Fruit fly (Drosophila melanogaster) whole organism, embryonic: ENCODE data around the gene put.

Source experiments
- BtbVII ChIP-seq: fragments of 200-800 bp; sonication (Bioruptor generic); optimal IDR thresholded peaks from 3 replicates; lab custom pipeline; 2017; ENCODE audit warnings: missing biosample characterization, mild to moderate bottlenecking, missing genetic modification characterization
- CG11085 ChIP-seq: fragments of 200-800 bp; sonication (Bioruptor generic); IDR thresholded peaks from 2 replicates; pipeline ENCODE4 v1.3.6; 2022; ENCODE audit warnings: missing biosample characterization, missing genetic modification characterization
- CG12659 ChIP-seq: fragments of 200-800 bp; sonication (Bioruptor generic); optimal IDR thresholded peaks from 3 replicates; lab custom pipeline; 2017; ENCODE audit warnings: mild to moderate bottlenecking, missing biosample characterization, missing genetic modification reagents, missing genetic modification characterization
- CG1529 ChIP-seq: fragments of 200-800 bp; sonication (Bioruptor generic); optimal IDR thresholded peaks from 3 replicates; lab custom pipeline; 2018; ENCODE audit warnings: missing biosample characterization, missing genetic modification characterization
- CG16863 ChIP-seq: fragments of 200-800 bp; sonication (Bioruptor generic); optimal IDR thresholded peaks from 3 replicates; lab custom pipeline; 2016; ENCODE audit warnings: missing biosample characterization, missing genetic modification characterization
- CG17361 ChIP-seq: fragments of 200-800 bp; sonication (Bioruptor generic); IDR thresholded peaks from 3 replicates; pipeline ENCODE4 v1.3.6; 2022; ENCODE audit warnings: missing biosample characterization, missing genetic modification characterization
- CG1792 ChIP-seq: fragments of 200-800 bp; sonication (Bioruptor generic); optimal IDR thresholded peaks from 2 replicates; lab custom pipeline; 2016; ENCODE audit warnings: missing biosample characterization, missing genetic modification characterization
- CG18262 ChIP-seq: fragments of 200-800 bp; optimal IDR thresholded peaks from 3 replicates; lab custom pipeline; 2019; ENCODE audit warnings: missing biosample characterization, mild to moderate bottlenecking, missing genetic modification characterization, moderate library complexity
- CG3065 ChIP-seq: fragments of 200-800 bp; sonication (Bioruptor generic); optimal IDR thresholded peaks from 2 replicates; lab custom pipeline; 2016; ENCODE audit warnings: missing biosample characterization, missing genetic modification characterization
- CG3163 ChIP-seq: fragments of 200-800 bp; sonication (Bioruptor generic); optimal IDR thresholded peaks from 3 replicates; lab custom pipeline; 2016; ENCODE audit warnings: missing biosample characterization, missing genetic modification characterization
- CG3726 ChIP-seq: fragments of 200-800 bp; sonication (Bioruptor generic); IDR thresholded peaks from 3 replicates; pipeline ENCODE4, ENCODE4 v1.3.6; 2022; ENCODE audit warnings: missing biosample characterization, missing genetic modification characterization
- CG3995 ChIP-seq: fragments of 200-800 bp; sonication (Bioruptor generic); optimal IDR thresholded peaks from 3 replicates; lab custom pipeline; 2016; ENCODE audit warnings: missing biosample characterization, missing genetic modification characterization
- CG4328 ChIP-seq: fragments of 200-800 bp; sonication (Bioruptor generic); optimal IDR thresholded peaks from 3 replicates; lab custom pipeline; 2017; ENCODE audit warnings: missing biosample characterization, missing genetic modification reagents, missing genetic modification characterization
- CG4820 ChIP-seq: fragments of 200-800 bp; sonication (Bioruptor generic); optimal IDR thresholded peaks from 3 replicates; lab custom pipeline; 2016; ENCODE audit warnings: missing biosample characterization, missing genetic modification characterization
- CG5953 ChIP-seq: fragments of 200-800 bp; sonication (Bioruptor generic); IDR thresholded peaks from 2 replicates; pipeline ENCODE4 v1.3.6; 2022; ENCODE audit warnings: missing biosample characterization, missing genetic modification characterization
- CG8089 ChIP-seq: fragments of 200-800 bp; sonication (Bioruptor generic); optimal IDR thresholded peaks from 3 replicates; lab custom pipeline; 2016; ENCODE audit warnings: missing biosample characterization, missing genetic modification characterization
- D19A ChIP-seq: fragments of 200-800 bp; optimal IDR thresholded peaks from 3 replicates; lab custom pipeline; 2019; ENCODE audit warnings: missing biosample characterization, mild to moderate bottlenecking, missing genetic modification characterization, moderate library complexity
- Dll ChIP-seq: fragments of 200-800 bp; sonication (Bioruptor generic); IDR thresholded peaks from 4 replicates; pipeline ENCODE4 v1.3.6; 2022; ENCODE audit warnings: missing biosample characterization, missing genetic modification characterization; ENCODE audit not compliant: partially characterized antibody
- Drgx ChIP-seq: fragments of 200-800 bp; sonication (Bioruptor generic); IDR thresholded peaks from 2 replicates; pipeline ENCODE4 v1.3.6; 2022; ENCODE audit warnings: missing biosample characterization, missing genetic modification characterization
- E2f1 ChIP-seq: fragments of 200-800 bp; sonication (Bioruptor generic); IDR thresholded peaks from 2 replicates; pipeline ENCODE4 v1.3.6; 2022; ENCODE audit warnings: missing biosample characterization, missing genetic modification characterization
- E2f2 ChIP-seq: fragments of 200-800 bp; sonication (Bioruptor generic); IDR thresholded peaks from 2 replicates; pipeline ENCODE4 v1.3.6; 2022; ENCODE audit warnings: missing biosample characterization, missing genetic modification characterization
- HLH54F ChIP-seq: fragments of 200-800 bp; sonication (Bioruptor generic); optimal IDR thresholded peaks from 3 replicates; lab custom pipeline; 2016; ENCODE audit warnings: missing biosample characterization, missing genetic modification characterization
- Hsf ChIP-seq: fragments of 200-800 bp; sonication (Bioruptor generic); optimal IDR thresholded peaks from 3 replicates; lab custom pipeline; 2016; ENCODE audit warnings: missing biosample characterization, missing genetic modification characterization
- Jarid2 ChIP-seq: fragments of 200-800 bp; sonication (Bioruptor generic); optimal IDR thresholded peaks from 3 replicates; lab custom pipeline; 2017; ENCODE audit warnings: mild to moderate bottlenecking, missing biosample characterization, missing genetic modification reagents, missing genetic modification characterization
- MTF-1 ChIP-seq: fragments of 200-800 bp; sonication (Bioruptor generic); optimal IDR thresholded peaks from 2 replicates; lab custom pipeline; 2018; ENCODE audit warnings: missing biosample characterization, mild to moderate bottlenecking, missing genetic modification characterization, borderline replicate concordance
- NC2β ChIP-seq: fragments of 200-800 bp; sonication (Bioruptor generic); optimal IDR thresholded peaks from 2 replicates; lab custom pipeline; 2016; ENCODE audit warnings: missing biosample characterization, missing genetic modification characterization
- Oaz ChIP-seq: fragments of 200-800 bp; sonication (Bioruptor generic); IDR thresholded peaks from 2 replicates; pipeline ENCODE4 v1.3.6; 2022; ENCODE audit warnings: missing biosample characterization, missing genetic modification characterization
- Poxn ChIP-seq: fragments of 200-800 bp; sonication (Bioruptor generic); IDR thresholded peaks from 2 replicates; pipeline ENCODE4 v1.3.6; 2022; ENCODE audit warnings: missing biosample characterization, missing genetic modification characterization
- Ravus ChIP-seq: fragments of 200-800 bp; sonication (Bioruptor generic); IDR thresholded peaks from 2 replicates; pipeline ENCODE4 v1.3.6; 2022; ENCODE audit warnings: missing biosample characterization, missing genetic modification characterization
- al ChIP-seq: fragments of 200-800 bp; sonication (Bioruptor generic); IDR thresholded peaks from 2 replicates; pipeline ENCODE4 v1.3.6; 2022; ENCODE audit warnings: missing biosample characterization, missing genetic modification characterization
- amos ChIP-seq: fragments of 200-800 bp; sonication (Bioruptor generic); IDR thresholded peaks from 2 replicates; pipeline ENCODE4 v1.3.6; 2022; ENCODE audit warnings: missing biosample characterization, missing genetic modification characterization; ENCODE audit not compliant: partially characterized antibody
- ash1 ChIP-seq: fragments of 200-800 bp; sonication (Bioruptor generic); optimal IDR thresholded peaks from 2 replicates; lab custom pipeline; 2018; ENCODE audit warnings: missing biosample characterization, mild to moderate bottlenecking, missing genetic modification characterization
- cato ChIP-seq: fragments of 200-800 bp; sonication (Bioruptor generic); optimal IDR thresholded peaks from 2 replicates; lab custom pipeline; 2016; ENCODE audit warnings: missing biosample characterization, missing genetic modification characterization, borderline replicate concordance
- corto ChIP-seq: fragments of 200-800 bp; sonication (Bioruptor generic); optimal IDR thresholded peaks from 2 replicates; lab custom pipeline; 2016; ENCODE audit warnings: missing biosample characterization, mild to moderate bottlenecking, missing genetic modification characterization, moderate library complexity
- da ChIP-seq: fragments of 200-800 bp; sonication (Bioruptor generic); optimal IDR thresholded peaks from 2 replicates; lab custom pipeline; 2016; ENCODE audit warnings: missing biosample characterization, missing genetic modification characterization
- dm ChIP-seq: fragments of 200-800 bp; sonication (Bioruptor generic); optimal IDR thresholded peaks from 3 replicates; lab custom pipeline; 2016; ENCODE audit warnings: missing biosample characterization, missing genetic modification characterization
- ems ChIP-seq: fragments of 200-800 bp; sonication (Bioruptor generic); optimal IDR thresholded peaks from 3 replicates; lab custom pipeline; 2016; ENCODE audit warnings: missing biosample characterization, missing genetic modification characterization
- eve ChIP-seq, 2 experiments: fragments of >200 bp; optimal IDR thresholded peaks; 2 replicates each; lab custom pipeline; 2017; ENCODE audit warnings: missing biosample characterization in 2 of 2, missing genetic modification characterization in 2 of 2
- gce ChIP-seq: fragments of 200-800 bp; sonication (Bioruptor generic); IDR thresholded peaks from 3 replicates; pipeline ENCODE4 v1.3.6; 2022; ENCODE audit warnings: missing biosample characterization, missing genetic modification characterization
- hb ChIP-seq: fragments of 200-800 bp; sonication (Bioruptor generic); IDR thresholded peaks from 3 replicates; pipeline ENCODE4 v1.3.6; 2022; ENCODE audit warnings: missing biosample characterization, missing genetic modification characterization; ENCODE audit not compliant: partially characterized antibody
- jing ChIP-seq: fragments of 200-800 bp; sonication (Bioruptor generic); optimal IDR thresholded peaks from 2 replicates; lab custom pipeline; 2018; ENCODE audit warnings: missing biosample characterization, mild to moderate bottlenecking, missing genetic modification characterization
- kah ChIP-seq: fragments of 200-800 bp; sonication (Bioruptor generic); optimal IDR thresholded peaks from 2 replicates; lab custom pipeline; 2018; ENCODE audit warnings: missing biosample characterization, mild to moderate bottlenecking, missing genetic modification characterization
- ken ChIP-seq: fragments of 200-800 bp; sonication (Bioruptor generic); IDR thresholded peaks from 3 replicates; pipeline ENCODE4 v1.3.6; 2022; ENCODE audit warnings: missing biosample characterization, missing genetic modification characterization
- mirr ChIP-seq: fragments of 200-800 bp; sonication (Bioruptor generic); optimal IDR thresholded peaks from 3 replicates; lab custom pipeline; 2018; ENCODE audit warnings: missing biosample characterization, mild to moderate bottlenecking, missing genetic modification characterization
- odd ChIP-seq: fragments of 200-800 bp; sonication (Bioruptor generic); optimal IDR thresholded peaks from 2 replicates; lab custom pipeline; 2017; ENCODE audit warnings: missing biosample characterization, mild to moderate bottlenecking, missing genetic modification characterization
- pita ChIP-seq: fragments of 200-800 bp; sonication (Bioruptor generic); optimal IDR thresholded peaks from 2 replicates; lab custom pipeline; 2017; ENCODE audit warnings: missing biosample characterization, mild to moderate bottlenecking, missing genetic modification characterization
- pum ChIP-seq: fragments of 200-800 bp; sonication (Bioruptor generic); optimal IDR thresholded peaks from 2 replicates; lab custom pipeline; 2016; ENCODE audit warnings: missing biosample characterization, missing genetic modification characterization
- repo ChIP-seq: fragments of 200-800 bp; sonication (Bioruptor generic); optimal IDR thresholded peaks from 2 replicates; lab custom pipeline; 2016; ENCODE audit warnings: missing biosample characterization, missing genetic modification characterization
- scrt ChIP-seq: fragments of 200-800 bp; sonication (Bioruptor generic); optimal IDR thresholded peaks from 2 replicates; lab custom pipeline; 2018; ENCODE audit warnings: missing biosample characterization, mild to moderate bottlenecking, missing genetic modification characterization, moderate library complexity
- sima ChIP-seq: fragments of 200-800 bp; sonication (Bioruptor generic); optimal IDR thresholded peaks from 2 replicates; lab custom pipeline; 2016; ENCODE audit warnings: missing biosample characterization, missing genetic modification characterization
- sob ChIP-seq: fragments of 200-800 bp; sonication (Bioruptor generic); IDR thresholded peaks from 2 replicates; pipeline ENCODE4 v1.3.6; 2022; ENCODE audit warnings: missing biosample characterization, missing genetic modification characterization
- stc ChIP-seq: fragments of 200-800 bp; sonication (Bioruptor generic); IDR thresholded peaks from 2 replicates; pipeline ENCODE4 v1.3.6; 2022; ENCODE audit warnings: missing biosample characterization, missing genetic modification characterization
- stwl ChIP-seq: fragments of 200-800 bp; sonication (Bioruptor generic); optimal IDR thresholded peaks from 3 replicates; lab custom pipeline; 2018; ENCODE audit warnings: missing biosample characterization, mild to moderate bottlenecking, missing genetic modification characterization, moderate library complexity

Gene put

DNA sequence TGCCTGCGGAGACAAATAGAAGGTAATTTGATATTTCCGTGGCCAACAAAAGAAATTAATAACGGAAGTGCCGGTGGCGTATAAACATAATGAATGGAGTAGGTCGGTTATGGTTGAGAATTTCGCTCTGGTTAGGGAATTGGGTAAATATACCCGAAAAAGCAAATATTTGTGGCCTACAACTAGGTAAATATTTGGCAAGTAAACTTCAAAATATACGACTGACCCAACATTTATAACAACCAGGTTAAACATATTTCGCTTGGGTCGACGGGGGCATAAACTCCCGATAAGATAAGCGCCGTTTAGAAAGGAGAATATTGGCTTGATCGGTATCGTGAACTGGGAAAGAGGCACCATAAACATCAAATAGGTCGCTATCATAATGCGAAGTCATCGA is 45.3 kb upstream of the put start (continued):
- TF ChIP-seq ems (GFP tag; lab: Kevin White, UChicago), result no peak
- no peak for TF ChIP-seq corto (GFP tag; lab: Kevin White, UChicago)
- peak; percentile 24 for TF ChIP-seq ash1 (GFP tag; lab: Kevin White, UChicago)
- no peak for TF ChIP-seq amos
- no peak for TF ChIP-seq Drgx (GFP tag; lab: Robert Waterston, UW)
- peak; percentile 27 for TF ChIP-seq CG1529 (GFP tag; lab: Kevin White, UChicago)
- TF ChIP-seq gce (GFP tag; lab: Robert Waterston, UW), result 0 out of 3 replicates have a peak, but pooled peaks have one; percentile 13
- TF ChIP-seq CG3065 (GFP tag; lab: Kevin White, UChicago), result no peak
- no peak for TF ChIP-seq da (GFP tag; lab: Kevin White, UChicago)
- TF ChIP-seq pita (GFP tag; lab: Kevin White, UChicago), result no peak
- no peak for TF ChIP-seq cato (GFP tag; lab: Kevin White, UChicago)
- TF ChIP-seq scrt, result no peak
- no peak for TF ChIP-seq CG3163 (GFP tag; lab: Kevin White, UChicago)
- no peak for TF ChIP-seq Dll
- no peak for TF ChIP-seq pum (GFP tag; lab: Kevin White, UChicago)
- TF ChIP-seq CG8089 (GFP tag; lab: Kevin White, UChicago), result no peak
- no peak for TF ChIP-seq sima
- TF ChIP-seq D19A (tag; lab: Kevin White, UChicago), result peak; percentile 64
- TF ChIP-seq CG12659 (GFP tag; lab: Kevin White, UChicago), result no peak
- TF ChIP-seq CG5953 (GFP tag; lab: Robert Waterston, UW), result no peak
- TF ChIP-seq stwl, result peak; percentile 52
- TF ChIP-seq ken (GFP tag; lab: Robert Waterston, UW), result no peak
- no peak for TF ChIP-seq sob
- TF ChIP-seq MTF-1 (GFP tag; lab: Kevin White, UChicago), result peak; percentile 84
- no peak for TF ChIP-seq hb
- no peak for TF ChIP-seq CG3995 (GFP tag; lab: Kevin White, UChicago)
- TF ChIP-seq E2f2 (GFP tag; lab: Robert Waterston, UW), result 0 out of 2 replicates have a peak, but pooled peaks have one; percentile 17
- no peak for TF ChIP-seq dm
- no peak for TF ChIP-seq HLH54F (GFP tag; lab: Kevin White, UChicago)
- peak; percentile 72 for TF ChIP-seq BtbVII (GFP tag; lab: Kevin White, UChicago)
- TF ChIP-seq repo (GFP tag; lab: Kevin White, UChicago), result no peak
- no peak for TF ChIP-seq CG11085 (GFP tag; lab: Robert Waterston, UW)
- TF ChIP-seq stc (GFP tag; lab: Robert Waterston, UW), result no peak
- peak; percentile 7 for TF ChIP-seq CG4328 (GFP tag; lab: Kevin White, UChicago)
- TF ChIP-seq mirr, result no peak
- peak; percentile 38 for TF ChIP-seq Jarid2 (GFP tag; lab: Kevin White, UChicago)
- peak; percentile 24 for TF ChIP-seq NC2β (GFP tag; lab: Kevin White, UChicago)
- peak; percentile 13 for TF ChIP-seq CG1792 (GFP tag; lab: Kevin White, UChicago)
- peak; percentile 76 for TF ChIP-seq CG18262 (tag; lab: Kevin White, UChicago)
- TF ChIP-seq Poxn (GFP tag; lab: Robert Waterston, UW), result no peak
- no peak for TF ChIP-seq Ravus (GFP tag; lab: Robert Waterston, UW)
- TF ChIP-seq E2f1 (GFP tag; lab: Robert Waterston, UW), result no peak
- no peak for TF ChIP-seq Oaz
- TF ChIP-seq CG3726, result no peak
- TF ChIP-seq al (GFP tag; lab: Robert Waterston, UW), result no peak
- TF ChIP-seq CG17361 (GFP tag; lab: Robert Waterston, UW), result no peak; the same call in 2 of the 3 replicates
- TF ChIP-seq kah (GFP tag; lab: Kevin White, UChicago), result peak; percentile 43
- no peak for TF ChIP-seq Hsf (GFP tag; lab: Kevin White, UChicago)
- no peak for TF ChIP-seq CG4820 (GFP tag; lab: Kevin White, UChicago)
- no peak for TF ChIP-seq odd (GFP tag; lab: Kevin White, UChicago)
- no peak for TF ChIP-seq jing (GFP tag; lab: Kevin White, UChicago)
- no peak for TF ChIP-seq CG16863 (GFP tag; lab: Kevin White, UChicago)
- TF ChIP-seq eve (GFP tag; optimal IDR thresholded peaks at IDR 0.05; lab: Kevin White, UChicago), result no peak
